Fruit fly (Drosophila melanogaster) whole organism, adult: ENCODE results near the gene akirin.

Experiments
- CG12768 ChIP-seq: fragments of 200-800 bp; sonication (Bioruptor generic); optimal IDR thresholded peaks from 2 replicates; lab custom pipeline; 2017; ENCODE audit warnings: missing biosample characterization, missing genetic modification characterization, mild to moderate bottlenecking, moderate library complexity, missing genetic modification reagents
- CG14711 ChIP-seq: fragments of 200-800 bp; sonication (Bioruptor generic); optimal IDR thresholded peaks from 2 replicates; lab custom pipeline; 2018; ENCODE audit warnings: missing biosample characterization, mild to moderate bottlenecking, missing genetic modification characterization, moderate library complexity
- CG1620 ChIP-seq: fragments of 200-800 bp; sonication (Bioruptor generic); optimal IDR thresholded peaks from 2 replicates; lab custom pipeline; 2016; ENCODE audit warnings: missing biosample characterization, missing genetic modification characterization
- CG5204 ChIP-seq: fragments of 200-800 bp; sonication (Bioruptor generic); optimal IDR thresholded peaks from 2 replicates; lab custom pipeline; 2016; ENCODE audit warnings: missing biosample characterization, missing genetic modification characterization
- CG7045 ChIP-seq: fragments of 200-800 bp; sonication (Bioruptor generic); optimal IDR thresholded peaks from 2 replicates; lab custom pipeline; 2017; ENCODE audit warnings: missing biosample characterization, mild to moderate bottlenecking, missing genetic modification characterization
- Hr96 ChIP-seq: fragments of 200-800 bp; sonication (Bioruptor generic); optimal IDR thresholded peaks from 2 replicates; lab custom pipeline; 2016; ENCODE audit warnings: missing biosample characterization, missing genetic modification characterization
- bab1 ChIP-seq: fragments of 200-800 bp; sonication (Bioruptor generic); optimal IDR thresholded peaks from 3 replicates; lab custom pipeline; 2019; ENCODE audit warnings: missing biosample characterization, mild to moderate bottlenecking, missing genetic modification characterization, moderate library complexity
- cic ChIP-seq: fragments of 200-800 bp; sonication (Bioruptor generic); optimal IDR thresholded peaks from 2 replicates; lab custom pipeline; 2017; ENCODE audit warnings: missing biosample characterization, mild to moderate bottlenecking, missing genetic modification characterization, moderate library complexity
- cnc ChIP-seq, 2 experiments: fragments of >200 bp; optimal IDR thresholded peaks; 2 replicates each; lab custom pipeline; 2017
- kay ChIP-seq: fragments of 200-800 bp; sonication (Bioruptor generic); peaks from one replicate; lab custom pipeline; 2016; ENCODE audit warnings: missing biosample characterization, missing genetic modification characterization, borderline replicate concordance
- pad ChIP-seq: fragments of 200-800 bp; sonication (Bioruptor generic); optimal IDR thresholded peaks from 3 replicates; lab custom pipeline; 2017; ENCODE audit warnings: missing biosample characterization, missing genetic modification characterization, mild to moderate bottlenecking, moderate library complexity, missing genetic modification reagents
- tj ChIP-seq: fragments of 200-800 bp; sonication (Bioruptor generic); optimal IDR thresholded peaks from 3 replicates; lab custom pipeline; 2017; ENCODE audit warnings: missing biosample characterization, mild to moderate bottlenecking, missing genetic modification characterization, moderate library complexity
- toe ChIP-seq: fragments of 200-800 bp; sonication (Bioruptor generic); optimal IDR thresholded peaks from 2 replicates; lab custom pipeline; 2016; ENCODE audit warnings: missing biosample characterization, missing genetic modification characterization

- TF ChIP-seq Hr96 (GFP tag; lab: Kevin White, UChicago): no peak
- TF ChIP-seq bab1 (GFP tag; lab: Kevin White, UChicago): peak; percentile 67
- TF ChIP-seq cnc (optimal IDR thresholded peaks at IDR 0.05; lab: Kevin White, UChicago): no peak
- no peak for TF ChIP-seq CG1620 (GFP tag; lab: Kevin White, UChicago)
- no peak for TF ChIP-seq kay (GFP tag; lab: Kevin White, UChicago)
- TF ChIP-seq CG14711 (tag; lab: Kevin White, UChicago): peak; percentile 61
- no peak for TF ChIP-seq cic (GFP tag; lab: Kevin White, UChicago)
- no peak for TF ChIP-seq tj (GFP tag; lab: Kevin White, UChicago)
- no peak for TF ChIP-seq CG7045
- TF ChIP-seq pad (GFP tag; lab: Kevin White, UChicago): no peak
- TF ChIP-seq CG5204 (GFP tag; lab: Kevin White, UChicago): no peak
- TF ChIP-seq toe (GFP tag; lab: Kevin White, UChicago): no peak
- TF ChIP-seq CG12768 (GFP tag; lab: Kevin White, UChicago): peak; percentile 3
Observed at dm6 chr3L:7339216-7339742, 30.4 kb upstream of the akirin start, which contains the start of the genes lark and eco.
